Worm (Caenorhabditis elegans): ENCODE data around the gene mrps-18C.

DNA sequence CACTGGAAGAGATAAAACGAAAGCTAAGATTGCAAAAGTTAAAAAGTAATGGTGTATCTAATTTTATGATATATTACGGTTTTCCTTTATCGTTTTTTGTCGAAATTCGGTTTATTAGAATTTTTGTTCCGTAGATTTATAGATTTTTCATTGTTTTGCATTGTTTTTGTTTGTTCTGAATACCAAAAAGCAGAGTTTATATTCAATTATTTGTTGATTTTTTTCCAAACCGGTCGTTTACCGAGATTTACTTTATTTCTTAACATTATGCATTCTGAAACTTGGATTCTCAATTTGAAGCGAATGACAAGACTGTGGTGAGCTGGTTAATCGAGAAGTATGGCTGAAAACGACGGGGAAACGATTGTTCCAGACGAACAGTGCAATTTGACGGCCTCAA lies 1.6 kb downstream of the mrps-18C start, which contains the start of gene fsn-1:
- TF ChIP-seq hlh-13 (GFP tag; optimal IDR thresholded peaks at IDR 0.05) (no peak), lin-11 (tag; optimal IDR thresholded peaks at IDR 0.05) (no peak), rnt-1 (tag; optimal IDR thresholded peaks at IDR 0.05) (no peak), nfya-1 (tag; optimal IDR thresholded peaks at IDR 0.05) (no peak), ahr-1 (tag; optimal IDR thresholded peaks at IDR 0.05) (no peak), sox-2 (GFP tag; IDR thresholded peaks at IDR 0.05) (no peak), hlh-30 (tag; optimal IDR thresholded peaks at IDR 0.05; ENCODE audit: insufficient read depth) (no peak), K09A11.1 (tag; optimal IDR thresholded peaks at IDR 0.05; ENCODE audit: insufficient read depth) (no peak), fkh-10 (GFP tag; optimal IDR thresholded peaks at IDR 0.05) (no peak), syd-9 (tag; optimal IDR thresholded peaks at IDR 0.05) (no peak), ceh-9 (tag; optimal IDR thresholded peaks at IDR 0.05) (no peak), unc-42 (tag; optimal IDR thresholded peaks at IDR 0.05) (no peak), K02D7.2 (tag; optimal IDR thresholded peaks at IDR 0.05) (no peak)
